Worm (Caenorhabditis elegans): Measurements from ENCODE around the gene slc-28.2.
"Not testable (repeated sequence)": the region's sequence is repeated elsewhere in the genome, so short reads cannot be mapped to it uniquely, and the experiment has no call there.

Gene slc-28.2

ce11 chrV:3505745-3506144 lies 45.7 kb downstream of the slc-28.2 start:
- TF ChIP-seq ceh-36 (tag; optimal IDR thresholded peaks at IDR 0.05) = no peak
- no peak for TF ChIP-seq aly-1 (tag; optimal IDR thresholded peaks at IDR 0.05)

DNA sequence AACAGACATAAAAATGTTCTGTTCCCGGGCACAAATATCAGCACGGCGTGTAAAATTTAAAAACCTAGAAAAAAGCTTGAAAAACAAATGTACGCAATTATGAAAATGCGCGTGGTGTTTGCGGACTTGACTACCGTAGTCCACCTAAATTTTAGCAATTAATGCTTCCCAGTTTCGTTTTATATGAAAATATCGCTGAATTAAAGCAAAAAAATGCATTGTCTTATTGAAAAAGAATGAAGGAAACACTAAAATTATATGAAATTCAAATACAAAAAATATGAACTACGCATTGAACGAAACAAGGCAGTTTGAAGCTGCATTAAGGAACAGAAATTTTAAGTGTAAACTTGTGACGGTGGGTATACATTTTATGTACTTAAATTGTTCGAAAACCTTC lies 46.2 kb downstream of the slc-28.2 start, which contains the start of gene ugt-64:
TSS of gene ugt-64 (minus strand) at position 101 of the 400 bp plus-strand sequence.
- not testable (repeated sequence) for TF ChIP-seq ceh-36 (tag; optimal IDR thresholded peaks at IDR 0.05); hmbx-1 (tag; optimal IDR thresholded peaks at IDR 0.05); ceh-13 (GFP tag; optimal IDR thresholded peaks at IDR 0.05)

ce11 chrV:3507691-3508090 lies 47.7 kb downstream of the slc-28.2 start, which contains the start of gene str-225:
Gene str-225, plus strand, starts transcription at chrV:3507822.
- TF ChIP-seq hnd-1 (tag; optimal IDR thresholded peaks at IDR 0.05) (no peak), scrt-1 (GFP tag; IDR thresholded peaks at IDR 0.05) (no peak), tbx-11 (GFP tag; IDR thresholded peaks at IDR 0.05) (no peak), F13C5.2 (tag; optimal IDR thresholded peaks at IDR 0.05) (no peak), ceh-36 (tag; optimal IDR thresholded peaks at IDR 0.05) (no peak), aly-1 (tag; optimal IDR thresholded peaks at IDR 0.05) (no peak), B0310.2 (tag; optimal IDR thresholded peaks at IDR 0.05) (no peak), sea-1 (GFP tag; conservative IDR thresholded peaks at IDR 0.05) (no peak), flt-1 (GFP tag; IDR thresholded peaks at IDR 0.05) (no peak), ets-7 (tag; optimal IDR thresholded peaks at IDR 0.05) (no peak), ama-1 (optimal IDR thresholded peaks at IDR 0.05) (no peak), hmg-4 (GFP tag; optimal IDR thresholded peaks at IDR 0.05) (no peak), hmbx-1 (tag; optimal IDR thresholded peaks at IDR 0.05) (no peak), tbx-37 (GFP tag; conservative IDR thresholded peaks at IDR 0.05) (no peak), pes-1 (GFP tag; IDR thresholded peaks at IDR 0.05) (no peak), ceh-13 (GFP tag; optimal IDR thresholded peaks at IDR 0.05) (no peak), tra-4 (tag; optimal IDR thresholded peaks at IDR 0.05) (no peak)

- TF ChIP-seq pes-1 (GFP tag; IDR thresholded peaks at IDR 0.05) (no peak), hmbx-1 (tag; optimal IDR thresholded peaks at IDR 0.05) (no peak), aly-1 (tag; optimal IDR thresholded peaks at IDR 0.05) (no peak), ceh-13 (GFP tag; optimal IDR thresholded peaks at IDR 0.05) (no peak), hmg-4 (GFP tag; optimal IDR thresholded peaks at IDR 0.05) (no peak), flt-1 (GFP tag; IDR thresholded peaks at IDR 0.05) (no peak)
Measured at ce11 chrV:3509878-3510277, 49.9 kb downstream of the slc-28.2 start, which contains the start of gene str-228. Gene str-228, plus strand, starts transcription at chrV:3510178.

ce11 chrV:3512381-3512780 lies 52.4 kb downstream of the slc-28.2 start, which contains the start of gene str-226:
Gene str-226, plus strand, starts transcription at chrV:3512681.
- no peak for TF ChIP-seq hnd-1 (tag; optimal IDR thresholded peaks at IDR 0.05)

Data from whole organism, early embryonic.